Worm (Caenorhabditis elegans): ENCODE measurements around the gene sri-2.

Gene sri-2

ce11 chrV:15920273-15920672, 44.7 kb downstream of the sri-2 start, which contains the start of gene F35E8.10:
TSS of gene F35E8.10 (minus strand) at chrV:15920373.
- TF ChIP-seq zip-5 (tag; optimal IDR thresholded peaks at IDR 0.05) (no peak), madf-2 (tag; optimal IDR thresholded peaks at IDR 0.05) (no peak), ceh-34 (tag; optimal IDR thresholded peaks at IDR 0.05) (no peak), C08G9.2 (tag; optimal IDR thresholded peaks at IDR 0.05) (no peak), npax-4 (tag; optimal IDR thresholded peaks at IDR 0.05) (no peak), ahr-1 (tag; optimal IDR thresholded peaks at IDR 0.05) (no peak), ets-4 (tag; optimal IDR thresholded peaks at IDR 0.05) (no peak)

- no peak for TF ChIP-seq pat-9 (tag; optimal IDR thresholded peaks at IDR 0.05)
Measured at ce11 chrV:15917458-15917857, 47.6 kb downstream of the sri-2 start, which contains the start of gene F35E8.9. TSS of gene F35E8.9 (minus strand) at chrV:15917558.

ce11 chrV:15915919-15916318, 49.1 kb downstream of the sri-2 start, which contains the start of gene gst-38:
TSS of gene gst-38 (minus strand) at chrV:15916070.
- TF ChIP-seq hlh-30 (tag; optimal IDR thresholded peaks at IDR 0.05; ENCODE audit: insufficient read depth) (no peak), tbx-7 (tag; optimal IDR thresholded peaks at IDR 0.05) (no peak), nhr-232 (tag; optimal IDR thresholded peaks at IDR 0.05) (no peak), eyg-1 (tag; optimal IDR thresholded peaks at IDR 0.05) (no peak), ahr-1 (tag; optimal IDR thresholded peaks at IDR 0.05) (no peak), ceh-34 (tag; optimal IDR thresholded peaks at IDR 0.05) (no peak), pag-3 (tag; optimal IDR thresholded peaks at IDR 0.05; ENCODE audit: borderline replicate concordance) (no peak), gmeb-2 (tag; optimal IDR thresholded peaks at IDR 0.05) (no peak), ceh-19 (GFP tag; optimal IDR thresholded peaks at IDR 0.05) (no peak), pqm-1 (tag; optimal IDR thresholded peaks at IDR 0.05) (no peak), ceh-45 (GFP tag; IDR thresholded peaks at IDR 0.05) (no peak), nfya-1 (tag; optimal IDR thresholded peaks at IDR 0.05) (no peak), ceh-31 (tag; optimal IDR thresholded peaks at IDR 0.05) (no peak), rnt-1 (tag; optimal IDR thresholded peaks at IDR 0.05) (no peak), pax-1 (tag; optimal IDR thresholded peaks at IDR 0.05) (no peak)

- TF ChIP-seq ceh-45 (GFP tag; IDR thresholded peaks at IDR 0.05) (no peak), pha-4 (tag; optimal IDR thresholded peaks at IDR 0.05) (no peak), lin-11 (tag; optimal IDR thresholded peaks at IDR 0.05) (no peak), dve-1 (tag; optimal IDR thresholded peaks at IDR 0.05) (no peak), ceh-2 (tag; optimal IDR thresholded peaks at IDR 0.05) (no peak), ceh-48 (tag; optimal IDR thresholded peaks at IDR 0.05) (no peak), ama-1 (optimal IDR thresholded peaks at IDR 0.05) (no peak), ahr-1 (tag; optimal IDR thresholded peaks at IDR 0.05) (no peak), ceh-30 (tag; optimal IDR thresholded peaks at IDR 0.05) (no peak)
Measured at ce11 chrV:15915307-15915706, 49.7 kb downstream of the sri-2 start.

ce11 chrV:15914774-15915173, 50.2 kb downstream of the sri-2 start:
- TF ChIP-seq madf-2 (tag; optimal IDR thresholded peaks at IDR 0.05) (no peak), C38D4.7 (GFP tag; optimal IDR thresholded peaks at IDR 0.05) (no peak), ttx-3 (tag; optimal IDR thresholded peaks at IDR 0.05) (no peak)

Measured in whole organism, late embryonic.